Fruit fly (Drosophila melanogaster): ENCODE data around the gene CG7299.

Gene CG7299

DNA sequence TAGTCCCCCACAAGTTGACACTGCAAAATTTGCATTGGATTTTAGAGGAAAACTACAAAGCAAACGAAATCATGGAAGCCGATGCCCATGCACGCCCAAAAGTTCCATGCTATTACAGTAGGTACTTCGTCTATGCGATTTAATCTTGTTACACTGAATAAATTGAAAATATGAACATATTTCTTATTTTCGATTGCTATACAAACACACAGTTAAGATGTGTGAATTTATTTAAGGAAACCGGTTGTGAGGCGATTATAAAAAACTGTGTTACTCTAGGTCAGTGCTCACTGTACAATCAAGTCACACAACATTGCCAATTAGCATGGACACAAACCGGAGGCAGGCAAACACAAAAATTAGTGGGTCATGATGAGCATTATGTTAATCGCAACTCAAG is 18.6 kb downstream of the CG7299 start (continued):
- TF ChIP-seq CG10147 (GFP tag; optimal IDR thresholded peaks at IDR 0.05) (peak; percentile 23), lilli (GFP tag; optimal IDR thresholded peaks at IDR 0.05) (peak; percentile 85), Doc3 (GFP tag; IDR thresholded peaks at IDR 0.05; ENCODE audit: partially characterized antibody) (no peak), Nf-YB (GFP tag; optimal IDR thresholded peaks at IDR 0.05) (peak; percentile 28), usp (GFP tag; optimal IDR thresholded peaks at IDR 0.05) (no peak), sens (GFP tag) (peak; percentile 94), luna (GFP tag; optimal IDR thresholded peaks at IDR 0.05) (no peak), CG34224 (GFP tag; IDR thresholded peaks at IDR 0.05; ENCODE audit: partially characterized antibody) (no peak), HLH4C (GFP tag; IDR thresholded peaks at IDR 0.05; ENCODE audit: partially characterized antibody) (no peak), cwo (GFP tag; optimal IDR thresholded peaks at IDR 0.05) (peak; percentile 69), Dad (GFP tag; optimal IDR thresholded peaks at IDR 0.05) (peak; percentile 68), grau (tag; optimal IDR thresholded peaks at IDR 0.05) (peak; percentile 94), pfk (GFP tag; optimal IDR thresholded peaks at IDR 0.05) (no peak), wdn (GFP tag; IDR thresholded peaks at IDR 0.05) (peak; percentile 64), twi (tag; optimal IDR thresholded peaks at IDR 0.05) (no peak), Max (GFP tag; optimal IDR thresholded peaks at IDR 0.05) (peak; percentile 48), CG1792 (GFP tag; optimal IDR thresholded peaks at IDR 0.05) (peak; percentile 65), CG31224 (GFP tag; IDR thresholded peaks at IDR 0.05) (peak; percentile 62), CG10366 (GFP tag; IDR thresholded peaks at IDR 0.05) (peak; percentile 90), D19B (GFP tag; optimal IDR thresholded peaks at IDR 0.05) (peak; percentile 26), jigr1 (GFP tag; IDR thresholded peaks at IDR 0.05) (peak; percentile 75; the same call in 2 of the 3 replicates), klu (GFP tag; IDR thresholded peaks at IDR 0.05) (no peak), Scr (GFP tag; IDR thresholded peaks at IDR 0.05; ENCODE audit: partially characterized antibody) (no peak), emc (GFP tag; optimal IDR thresholded peaks at IDR 0.05) (peak; percentile 49), repo (GFP tag; optimal IDR thresholded peaks at IDR 0.05) (peak; percentile 77), E2f2 (GFP tag; IDR thresholded peaks at IDR 0.05) (peak; percentile 67), Mes4 (GFP tag; optimal IDR thresholded peaks at IDR 0.05) (peak; percentile 66), CG18262 (tag; optimal IDR thresholded peaks at IDR 0.05) (peak; percentile 66), CG11696 (GFP tag; IDR thresholded peaks at IDR 0.05) (peak; percentile 76), CG10274 (GFP tag; optimal IDR thresholded peaks at IDR 0.05) (peak; percentile 17), slbo (GFP tag; IDR thresholded peaks at IDR 0.05) (peak; percentile 90), CG13123 (GFP tag; optimal IDR thresholded peaks at IDR 0.05) (peak; percentile 25), CG9876 (GFP tag; optimal IDR thresholded peaks at IDR 0.05) (peak; percentile 55), ash1 (GFP tag; optimal IDR thresholded peaks at IDR 0.05) (no peak), Hr78 (GFP tag; optimal IDR thresholded peaks at IDR 0.05) (no peak), CG14965 (GFP tag; optimal IDR thresholded peaks at IDR 0.05; ENCODE audit: borderline replicate concordance) (peak; percentile 18), HLH54F (GFP tag; optimal IDR thresholded peaks at IDR 0.05) (peak; percentile 70), kni (GFP tag; optimal IDR thresholded peaks at IDR 0.05) (no peak), HmgZ (tag; optimal IDR thresholded peaks at IDR 0.05) (peak; percentile 60), bab2 (GFP tag; optimal IDR thresholded peaks at IDR 0.05) (peak; percentile 72), cad (GFP tag; optimal IDR thresholded peaks at IDR 0.05) (no peak), chif (GFP tag; optimal IDR thresholded peaks at IDR 0.05) (peak; percentile 69 to 77), br (optimal IDR thresholded peaks at IDR 0.05) (no peak), Opbp (GFP tag; IDR thresholded peaks at IDR 0.05; ENCODE audit: partially characterized antibody) (no peak), Chrac-16 (GFP tag; optimal IDR thresholded peaks at IDR 0.05) (peak; percentile 83), ci (GFP tag; IDR thresholded peaks at IDR 0.05) (peak; percentile 92), CG11085 (GFP tag; IDR thresholded peaks at IDR 0.05) (peak; percentile 51), Xrp1 (GFP tag; IDR thresholded peaks at IDR 0.05) (peak; percentile 81), CG42726 (GFP tag; IDR thresholded peaks at IDR 0.05; ENCODE audit: partially characterized antibody) (no peak), Med (GFP tag) (peak; percentile 97), CG15601 (tag; optimal IDR thresholded peaks at IDR 0.05) (no peak), dmrt11E (tag; optimal IDR thresholded peaks at IDR 0.05) (peak; percentile 50)

All from whole organism, embryonic.